Fruit fly (Drosophila melanogaster) whole organism, embryonic: Measurements from ENCODE around the gene CG17562.

ENCODE experiments used
- Awh ChIP-seq: fragments of 200-800 bp; sonication (Bioruptor generic); IDR thresholded peaks from 2 replicates; pipeline ENCODE4, ENCODE4 v1.3.6; 2022; ENCODE audit warnings: missing biosample characterization, missing genetic modification characterization
- CG10147 ChIP-seq: fragments of 200-800 bp; sonication (Bioruptor generic); optimal IDR thresholded peaks from 2 replicates; lab custom pipeline; 2019; ENCODE audit warnings: missing biosample characterization, mild to moderate bottlenecking, missing genetic modification characterization, moderate library complexity
- CG12104 ChIP-seq: fragments of 200-800 bp; sonication (Bioruptor generic); optimal IDR thresholded peaks from 3 replicates; lab custom pipeline; 2016; ENCODE audit warnings: missing biosample characterization, missing genetic modification characterization
- CG12155 ChIP-seq: fragments of 200-800 bp; sonication (Bioruptor generic); optimal IDR thresholded peaks from 3 replicates; lab custom pipeline; 2016; ENCODE audit warnings: missing biosample characterization, missing genetic modification characterization
- CG13894 ChIP-seq: fragments of 200-800 bp; sonication (Bioruptor generic); optimal IDR thresholded peaks from 3 replicates; lab custom pipeline; 2018; ENCODE audit warnings: missing biosample characterization, mild to moderate bottlenecking, missing genetic modification characterization, moderate library complexity
- CG1603 ChIP-seq: fragments of 200-800 bp; sonication (Bioruptor generic); optimal IDR thresholded peaks from 2 replicates; lab custom pipeline; 2019; ENCODE audit warnings: missing biosample characterization, mild to moderate bottlenecking, missing genetic modification characterization, moderate library complexity
- CG18011 ChIP-seq: fragments of 200-800 bp; sonication (Bioruptor generic); optimal IDR thresholded peaks from 2 replicates; lab custom pipeline; 2017; ENCODE audit warnings: missing biosample characterization, missing genetic modification characterization, mild to moderate bottlenecking, moderate library complexity, missing genotype
- CG1832 ChIP-seq: fragments of 200-800 bp; sonication (Bioruptor generic); optimal IDR thresholded peaks from 2 replicates; lab custom pipeline; 2017; ENCODE audit warnings: missing biosample characterization, mild to moderate bottlenecking, missing genetic modification characterization, inconsistent platforms
- CG2199 ChIP-seq: fragments of 200-800 bp; sonication (Bioruptor generic); IDR thresholded peaks from 3 replicates; pipeline ENCODE4 v1.3.6; 2022; ENCODE audit warnings: missing biosample characterization, missing genetic modification characterization
- CG31365 ChIP-seq: fragments of 200-800 bp; sonication (Bioruptor generic); optimal IDR thresholded peaks from 2 replicates; lab custom pipeline; 2018; ENCODE audit warnings: missing biosample characterization, mild to moderate bottlenecking, missing genetic modification characterization
- CG32767 ChIP-seq: fragments of 200-800 bp; sonication (Bioruptor generic); IDR thresholded peaks from 2 replicates; pipeline ENCODE4 v1.3.6; 2022; ENCODE audit warnings: missing biosample characterization, missing genetic modification characterization
- CG3281 ChIP-seq: fragments of 200-800 bp; sonication (Bioruptor generic); optimal IDR thresholded peaks from 3 replicates; lab custom pipeline; 2017; ENCODE audit warnings: missing biosample characterization, mild to moderate bottlenecking, missing genetic modification characterization
- CG4404 ChIP-seq: fragments of 200-800 bp; sonication (Bioruptor generic); IDR thresholded peaks from 2 replicates; pipeline ENCODE4 v1.3.6; 2022; ENCODE audit warnings: missing biosample characterization, missing genetic modification characterization
- CG6813 ChIP-seq: fragments of 200-800 bp; sonication (Bioruptor generic); optimal IDR thresholded peaks from 2 replicates; lab custom pipeline; 2017; ENCODE audit warnings: missing biosample characterization, missing genetic modification characterization, mild to moderate bottlenecking, moderate library complexity, missing genetic modification reagents
- CG7271 ChIP-seq: fragments of 200-800 bp; sonication (Bioruptor generic); optimal IDR thresholded peaks from 2 replicates; lab custom pipeline; 2018; ENCODE audit warnings: missing biosample characterization, mild to moderate bottlenecking, missing genetic modification characterization, moderate library complexity
- CG9876 ChIP-seq: fragments of 200-800 bp; sonication (Bioruptor generic); optimal IDR thresholded peaks from 2 replicates; lab custom pipeline; 2016; ENCODE audit warnings: missing biosample characterization, missing genetic modification characterization
- Chrac-16 ChIP-seq: fragments of 200-800 bp; sonication (Bioruptor generic); optimal IDR thresholded peaks from 3 replicates; lab custom pipeline; 2016; ENCODE audit warnings: missing biosample characterization, missing genetic modification characterization
- D ChIP-seq, 2 experiments: fragments of 200-800 bp in 1 of 2; fragments of >200 bp in 1 of 2; sonication (Bioruptor generic) in 1 of 2; optimal IDR thresholded peaks; 2 replicates in 1 of 2; 3 replicates in 1 of 2; lab custom pipeline; 2017; ENCODE audit warnings: mild to moderate bottlenecking in 1 of 2, missing biosample characterization in 1 of 2, missing genetic modification characterization in 1 of 2, missing genetic modification reagents in 1 of 2
- Dfd ChIP-seq, 2 experiments: fragments of >200 bp; optimal IDR thresholded peaks; 2 replicates each; lab custom pipeline; 2017; ENCODE audit warnings: missing biosample characterization in 2 of 2, missing genetic modification characterization in 2 of 2
- Eip74EF ChIP-seq, 2 experiments: fragments of 200-800 bp in 1 of 2; fragments of >200 bp in 1 of 2; sonication (Bioruptor generic) in 1 of 2; optimal IDR thresholded peaks; 2 replicates each; lab custom pipeline; 2017 to 2019; ENCODE audit warnings: missing biosample characterization in 2 of 2, missing genetic modification characterization in 2 of 2, mild to moderate bottlenecking in 1 of 2, moderate library complexity in 1 of 2
- HHEX ChIP-seq: fragments of 200-800 bp; sonication (Bioruptor generic); optimal IDR thresholded peaks from 3 replicates; lab custom pipeline; 2017; ENCODE audit warnings: missing biosample characterization, mild to moderate bottlenecking, missing genetic modification characterization, missing genetic modification reagents
- Hr78 ChIP-seq, 2 experiments: fragments of 200-800 bp in 1 of 2; fragments of >200 bp in 1 of 2; sonication (Bioruptor generic) in 1 of 2; optimal IDR thresholded peaks; 2 replicates each; lab custom pipeline; 2017 to 2019; ENCODE audit warnings: missing biosample characterization in 2 of 2, missing genetic modification characterization in 2 of 2, mild to moderate bottlenecking in 1 of 2, moderate library complexity in 1 of 2
- Nf-YB ChIP-seq: fragments of 200-800 bp; sonication (Bioruptor generic); optimal IDR thresholded peaks from 3 replicates; lab custom pipeline; 2019; ENCODE audit warnings: missing biosample characterization, mild to moderate bottlenecking, missing genetic modification characterization, moderate library complexity
- Poxn ChIP-seq: fragments of 200-800 bp; sonication (Bioruptor generic); IDR thresholded peaks from 2 replicates; pipeline ENCODE4 v1.3.6; 2022; ENCODE audit warnings: missing biosample characterization, missing genetic modification characterization
- Sin3A ChIP-seq: fragments of >200 bp; optimal IDR thresholded peaks from 2 replicates; lab custom pipeline; 2018
- Spps ChIP-seq: fragments of 200-800 bp; sonication (Bioruptor generic); optimal IDR thresholded peaks from 2 replicates; lab custom pipeline; 2018; ENCODE audit warnings: missing biosample characterization, mild to moderate bottlenecking, missing genetic modification characterization
- Trl ChIP-seq, 3 experiments: fragments of >200 bp in 2 of 3; fragments of 200-800 bp in 1 of 3; sonication (Bioruptor generic) in 1 of 3; optimal IDR thresholded peaks; 2 replicates in 1 of 3; 3 replicates in 2 of 3; lab custom pipeline; 2016 to 2017; ENCODE audit warnings: missing biosample characterization in 1 of 3, missing genetic modification characterization in 1 of 3
- az2 ChIP-seq: fragments of 200-800 bp; sonication (Bioruptor generic); optimal IDR thresholded peaks from 3 replicates; lab custom pipeline; 2016; ENCODE audit warnings: missing biosample characterization, missing genetic modification characterization
- btn ChIP-seq: fragments of 200-800 bp; sonication (Bioruptor generic); optimal IDR thresholded peaks from 2 replicates; lab custom pipeline; 2016; ENCODE audit warnings: missing biosample characterization, missing genetic modification characterization
- cg ChIP-seq: fragments of 200-800 bp; sonication (Bioruptor generic); optimal IDR thresholded peaks from 3 replicates; lab custom pipeline; 2019; ENCODE audit warnings: missing biosample characterization, mild to moderate bottlenecking, missing genetic modification characterization, moderate library complexity
- chinmo ChIP-seq: fragments of 200-800 bp; sonication (Bioruptor generic); IDR thresholded peaks from 4 replicates; pipeline ENCODE4 v1.3.6; 2022; ENCODE audit warnings: missing biosample characterization, missing genetic modification characterization; ENCODE audit not compliant: partially characterized antibody
- dm ChIP-seq: fragments of 200-800 bp; sonication (Bioruptor generic); optimal IDR thresholded peaks from 3 replicates; lab custom pipeline; 2016; ENCODE audit warnings: missing biosample characterization, missing genetic modification characterization
- dysf ChIP-seq: fragments of 200-800 bp; sonication (Bioruptor generic); IDR thresholded peaks from 3 replicates; pipeline ENCODE4 v1.3.6; 2022; ENCODE audit warnings: missing biosample characterization, missing genetic modification characterization
- en ChIP-seq: fragments of 200-800 bp; sonication (Bioruptor generic); optimal IDR thresholded peaks from 2 replicates; lab custom pipeline; 2016; ENCODE audit warnings: missing biosample characterization, missing genetic modification characterization
- fd3F ChIP-seq: fragments of 200-800 bp; sonication (Bioruptor generic); optimal IDR thresholded peaks from 2 replicates; lab custom pipeline; 2018; ENCODE audit warnings: missing biosample characterization, mild to moderate bottlenecking, missing genetic modification characterization, moderate library complexity
- fd96Cb ChIP-seq: fragments of 200-800 bp; sonication (Bioruptor generic); optimal IDR thresholded peaks from 2 replicates; lab custom pipeline; 2018; ENCODE audit warnings: missing biosample characterization, mild to moderate bottlenecking, missing genetic modification characterization, moderate library complexity
- grn ChIP-seq: fragments of 200-800 bp; sonication (Bioruptor generic); optimal IDR thresholded peaks from 3 replicates; lab custom pipeline; 2017; ENCODE audit warnings: missing biosample characterization, missing genetic modification characterization
- kah ChIP-seq: fragments of 200-800 bp; sonication (Bioruptor generic); optimal IDR thresholded peaks from 2 replicates; lab custom pipeline; 2018; ENCODE audit warnings: missing biosample characterization, mild to moderate bottlenecking, missing genetic modification characterization
- knrl ChIP-seq: fragments of 200-800 bp; sonication (Bioruptor generic); IDR thresholded peaks from 3 replicates; pipeline ENCODE4 v1.3.6; 2022; ENCODE audit warnings: missing biosample characterization, missing genetic modification characterization; ENCODE audit not compliant: partially characterized antibody
- lmd ChIP-seq: fragments of 200-800 bp; sonication (Bioruptor generic); IDR thresholded peaks from 2 replicates; pipeline ENCODE4 v1.3.6; 2022; ENCODE audit warnings: missing biosample characterization, missing genetic modification characterization
- nau ChIP-seq: fragments of 200-800 bp; sonication (Bioruptor generic); optimal IDR thresholded peaks from 3 replicates; lab custom pipeline; 2017; ENCODE audit warnings: missing biosample characterization, mild to moderate bottlenecking, missing genetic modification characterization, missing genetic modification reagents
- phol ChIP-seq: fragments of 200-800 bp; sonication (Bioruptor generic); optimal IDR thresholded peaks from 3 replicates; lab custom pipeline; 2018; ENCODE audit warnings: missing biosample characterization, mild to moderate bottlenecking, missing genetic modification characterization, moderate library complexity
- pros ChIP-seq: fragments of 200-800 bp; sonication (Bioruptor generic); optimal IDR thresholded peaks from 3 replicates; lab custom pipeline; 2019; ENCODE audit warnings: missing biosample characterization, mild to moderate bottlenecking, missing genetic modification characterization, moderate library complexity
- sd ChIP-seq: fragments of 200-800 bp; sonication (Bioruptor generic); optimal IDR thresholded peaks from 3 replicates; lab custom pipeline; 2018; ENCODE audit warnings: missing biosample characterization, mild to moderate bottlenecking, missing genetic modification characterization, moderate library complexity
- so ChIP-seq: fragments of 200-800 bp; sonication (Bioruptor generic); IDR thresholded peaks from 3 replicates; pipeline ENCODE4 v1.3.6; 2022; ENCODE audit warnings: missing biosample characterization, missing genetic modification characterization
- tap ChIP-seq: fragments of 200-800 bp; optimal IDR thresholded peaks from 3 replicates; lab custom pipeline; 2019; ENCODE audit warnings: missing biosample characterization, mild to moderate bottlenecking, missing genetic modification characterization, moderate library complexity
- trh ChIP-seq: fragments of 200-800 bp; sonication (Bioruptor generic); optimal IDR thresholded peaks from 2 replicates; lab custom pipeline; 2016; ENCODE audit warnings: missing biosample characterization, missing genetic modification characterization
- vfl ChIP-seq: fragments of 200-800 bp; sonication (Bioruptor generic); optimal IDR thresholded peaks from 2 replicates; lab custom pipeline; 2016; ENCODE audit warnings: missing biosample characterization, missing genetic modification characterization

CG17562 gene

DNA sequence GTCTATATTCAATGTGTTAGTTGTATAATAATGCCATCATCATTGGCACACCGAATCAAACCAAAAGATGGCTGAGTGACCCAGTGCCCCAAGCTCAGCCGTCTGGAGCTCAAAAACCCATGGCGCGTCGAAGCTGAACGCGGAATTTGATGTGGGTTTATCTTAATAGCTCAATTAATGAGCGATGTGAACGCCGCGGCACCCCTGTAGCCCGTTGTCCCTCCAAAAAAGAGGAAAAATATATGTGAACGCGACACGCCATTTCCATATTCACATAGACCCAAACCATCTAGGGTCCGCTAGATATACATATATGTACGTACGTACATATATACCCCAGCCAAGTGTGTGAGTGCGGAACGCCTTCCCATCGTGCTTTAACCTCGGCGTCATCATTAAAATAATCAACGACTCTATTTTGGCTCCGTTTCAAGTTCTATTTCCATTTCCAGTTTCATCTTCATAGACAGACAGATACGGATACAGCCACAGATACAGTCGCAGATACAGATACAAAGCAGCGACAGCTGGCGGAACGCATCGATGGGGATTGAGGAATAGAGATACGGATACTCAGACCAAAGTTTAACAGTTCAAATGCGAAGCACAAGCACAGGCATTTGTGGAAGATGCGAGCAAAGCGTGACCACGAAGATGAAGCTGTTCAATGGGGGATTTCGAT, 49.2 kb downstream of the CG17562 start (continued):
- TF ChIP-seq phol, result no peak
- no peak for TF ChIP-seq trh (GFP tag; lab: Kevin White, UChicago)
- TF ChIP-seq nau (GFP tag; lab: Kevin White, UChicago), result no peak
- TF ChIP-seq CG6813, result no peak
- no peak for TF ChIP-seq fd96Cb (tag; lab: Kevin White, UChicago)
- TF ChIP-seq CG4404 (GFP tag; lab: Robert Waterston, UW), result no peak
- TF ChIP-seq CG2199 (GFP tag; lab: Robert Waterston, UW), result 0 out of 3 replicates have a peak, but pooled peaks have one; percentile 51
- no peak for TF ChIP-seq dysf (GFP tag; lab: Robert Waterston, UW)
- TF ChIP-seq btn (GFP tag; lab: Kevin White, UChicago), result no peak
- TF ChIP-seq Eip74EF (GFP tag; optimal IDR thresholded peaks at IDR 0.05; lab: Kevin White, UChicago), result peak in 1 of 2 experiments; percentile 11
- TF ChIP-seq Chrac-16 (GFP tag; lab: Kevin White, UChicago), result no peak
- no peak for TF ChIP-seq kah
- TF ChIP-seq Awh, result peak; percentile 84
- TF ChIP-seq sd (tag; lab: Kevin White, UChicago), result peak; percentile 92
- TF ChIP-seq tap, result no peak
- no peak for TF ChIP-seq CG9876 (GFP tag; lab: Kevin White, UChicago)
- no peak for TF ChIP-seq Dfd (GFP tag; optimal IDR thresholded peaks at IDR 0.05; lab: Kevin White, UChicago)
- TF ChIP-seq knrl (GFP tag; lab: Robert Waterston, UW), result no peak
- TF ChIP-seq HHEX (GFP tag; lab: Kevin White, UChicago), result no peak
- TF ChIP-seq CG3281, result no peak
- TF ChIP-seq CG12104 (GFP tag; lab: Kevin White, UChicago), result no peak
- no peak for TF ChIP-seq vfl
- no peak for TF ChIP-seq CG32767 (GFP tag; lab: Robert Waterston, UW)
- no peak for TF ChIP-seq D (optimal IDR thresholded peaks at IDR 0.05; lab: Kevin White, UChicago)
- TF ChIP-seq D (GFP tag; optimal IDR thresholded peaks at IDR 0.05; lab: Kevin White, UChicago), result no peak
- no peak for TF ChIP-seq CG18011 (GFP tag; lab: Kevin White, UChicago)
- TF ChIP-seq CG1832, result no peak
- no peak for TF ChIP-seq fd3F (GFP tag; lab: Kevin White, UChicago)
- TF ChIP-seq pros (GFP tag; lab: Kevin White, UChicago), result peak; percentile 17
- peak; percentile 63; the same call in 1 of the 4 replicates for TF ChIP-seq chinmo (GFP tag; lab: Robert Waterston, UW)
- TF ChIP-seq Spps (tag; lab: Kevin White, UChicago), result no peak
- peak; percentile 48 for TF ChIP-seq cg (GFP tag; lab: Kevin White, UChicago)
- no peak for TF ChIP-seq Trl (optimal IDR thresholded peaks at IDR 0.05; lab: Kevin White, UChicago)
- no peak for TF ChIP-seq Trl (GFP tag; optimal IDR thresholded peaks at IDR 0.05; lab: Kevin White, UChicago)
- TF ChIP-seq CG1603 (tag; lab: Kevin White, UChicago), result no peak
- TF ChIP-seq Hr78 (GFP tag; optimal IDR thresholded peaks at IDR 0.05; lab: Kevin White, UChicago), result peak in 1 of 2 experiments; percentile 15
- TF ChIP-seq CG31365 (tag; lab: Kevin White, UChicago), result no peak
- peak; percentile 41 for TF ChIP-seq CG13894 (tag; lab: Kevin White, UChicago)
- peak; percentile 72 for TF ChIP-seq grn (GFP tag; lab: Kevin White, UChicago)
- TF ChIP-seq Poxn, result no peak
- TF ChIP-seq CG7271, result no peak
- TF ChIP-seq en (GFP tag; lab: Kevin White, UChicago), result peak; percentile 31
- TF ChIP-seq az2 (GFP tag; lab: Kevin White, UChicago), result no peak
- no peak for TF ChIP-seq CG12155
- TF ChIP-seq lmd (GFP tag; lab: Robert Waterston, UW), result no peak
- TF ChIP-seq dm (GFP tag; lab: Kevin White, UChicago), result no peak
- no peak for TF ChIP-seq Sin3A (lab: Kevin White, UChicago)
- TF ChIP-seq Nf-YB (GFP tag; lab: Kevin White, UChicago), result no peak
- no peak for TF ChIP-seq CG10147
- no peak for TF ChIP-seq so (GFP tag; lab: Robert Waterston, UW)
